Worm (Caenorhabditis elegans) whole organism, young adult: Measurements from ENCODE around the gene F59A7.14.
A peak's percentile ranks its signal among the peaks of the same experiment; 100 is the strongest.

Experiments used
- B0019.2 ChIP-seq: fragments of 200-800 bp; sonication (Bioruptor generic); conservative IDR thresholded peaks from 2 replicates; pipeline ENCODE4 v1.3.6; 2022; ENCODE audit warnings: missing genetic modification reagents, missing genetic modification characterization, missing compliant biosample characterization
- C17E4.6 ChIP-seq: fragments of 200-800 bp; sonication (Bioruptor generic); IDR thresholded peaks from 2 replicates; pipeline ENCODE4 v1.3.6; 2022; ENCODE audit warnings: missing genetic modification reagents, missing genetic modification characterization, missing compliant biosample characterization
- F33H1.4 ChIP-seq: fragments of 200-800 bp; sonication (Bioruptor generic); IDR thresholded peaks from 2 replicates; pipeline ENCODE4 v1.3.6; 2022; ENCODE audit warnings: missing genetic modification reagents, missing genetic modification characterization, missing compliant biosample characterization
- F39B2.1 ChIP-seq: fragments of 200-800 bp; sonication (Bioruptor generic); IDR thresholded peaks from 2 replicates; pipeline ENCODE4 v1.3.6; 2022; ENCODE audit warnings: missing genetic modification reagents, missing genetic modification characterization, missing compliant biosample characterization
- F57C9.4 ChIP-seq: sonication (generic microtip); optimal IDR thresholded peaks from 2 replicates; lab custom pipeline; 2017; ENCODE audit warnings: mild to moderate bottlenecking, missing genetic modification characterization, missing compliant biosample characterization
- T26A5.8 ChIP-seq: sonication (generic microtip); optimal IDR thresholded peaks from 2 replicates; lab custom pipeline; 2016; ENCODE audit warnings: missing genetic modification characterization, missing compliant biosample characterization
- Y53F4B.3 ChIP-seq: fragments of 200-800 bp; sonication (Bioruptor generic); IDR thresholded peaks from 2 replicates; pipeline ENCODE4 v1.3.6; 2022; ENCODE audit warnings: missing genetic modification reagents, missing genetic modification characterization, missing compliant biosample characterization
- aptf-2 ChIP-seq: fragments of 200-800 bp; sonication (Bioruptor generic); conservative IDR thresholded peaks from 2 replicates; pipeline ENCODE4 v1.3.6; 2022; ENCODE audit warnings: missing genetic modification reagents, missing genetic modification characterization, missing compliant biosample characterization
- attf-3 ChIP-seq: fragments of 200-800 bp; sonication (Bioruptor generic); conservative IDR thresholded peaks from 2 replicates; pipeline ENCODE4 v1.3.6; 2022; ENCODE audit warnings: missing genetic modification reagents, missing genetic modification characterization, missing compliant biosample characterization
- attf-6 ChIP-seq: fragments of 200-800 bp; sonication (Bioruptor generic); IDR thresholded peaks from 2 replicates; pipeline ENCODE4 v1.3.6; 2022; ENCODE audit warnings: missing genetic modification reagents, missing genetic modification characterization, missing compliant biosample characterization
- bed-2 ChIP-seq: fragments of 200-800 bp; sonication (Bioruptor generic); IDR thresholded peaks from 2 replicates; pipeline ENCODE4 v1.3.6; 2022; ENCODE audit warnings: missing genetic modification reagents, missing genetic modification characterization, missing compliant biosample characterization
- cebp-1 ChIP-seq, 2 experiments: fragments of 200-800 bp in 1 of 2; sonication (Bioruptor generic) in 1 of 2; sonication (generic microtip) in 1 of 2; IDR thresholded peaks in 1 of 2; optimal IDR thresholded peaks in 1 of 2; 2 replicates each; pipeline versions ENCODE4 v1.3.6 to Lab custom; 2017 to 2022; ENCODE audit warnings: missing compliant biosample characterization in 2 of 2, missing genetic modification characterization in 2 of 2, mild to moderate bottlenecking in 1 of 2, missing genetic modification reagents in 1 of 2, moderate library complexity in 1 of 2
- ceh-27 ChIP-seq: fragments of 200-800 bp; sonication (Bioruptor generic); optimal IDR thresholded peaks from 2 replicates; lab custom pipeline; 2018; ENCODE audit warnings: mild to moderate bottlenecking, missing genetic modification characterization, moderate library complexity, missing compliant biosample characterization
- ceh-58 ChIP-seq: fragments of 200-800 bp; sonication (Bioruptor generic); IDR thresholded peaks from 2 replicates; pipeline ENCODE4 v1.3.6; 2022; ENCODE audit warnings: missing genetic modification characterization, missing compliant biosample characterization
- ceh-79 ChIP-seq: sonication (generic microtip); optimal IDR thresholded peaks from 2 replicates; lab custom pipeline; 2017; ENCODE audit warnings: mild to moderate bottlenecking, missing genetic modification characterization, missing compliant biosample characterization
- die-1 ChIP-seq: sonication (generic microtip); optimal IDR thresholded peaks from 2 replicates; lab custom pipeline; 2016; ENCODE audit warnings: missing genotype, mild to moderate bottlenecking, missing genetic modification characterization, missing compliant biosample characterization
- egl-44 ChIP-seq: fragments of 200-800 bp; sonication (Bioruptor generic); IDR thresholded peaks from 2 replicates; pipeline ENCODE4 v1.3.6; 2022; ENCODE audit warnings: missing genetic modification reagents, missing genetic modification characterization, missing compliant biosample characterization
- egrh-3 ChIP-seq: fragments of 200-800 bp; sonication (Bioruptor generic); IDR thresholded peaks from 2 replicates; pipeline ENCODE4 v1.3.6; 2022; ENCODE audit warnings: missing genetic modification reagents, missing genetic modification characterization, missing compliant biosample characterization
- ekl-4 ChIP-seq: fragments of 200-800 bp; sonication (Bioruptor generic); IDR thresholded peaks from 2 replicates; pipeline ENCODE4 v1.3.6; 2022; ENCODE audit warnings: missing genetic modification reagents, missing genetic modification characterization, missing compliant biosample characterization
- fkh-3 ChIP-seq: sonication (generic microtip); optimal IDR thresholded peaks from 2 replicates; lab custom pipeline; 2016; ENCODE audit warnings: mild to moderate bottlenecking, missing genetic modification characterization, missing compliant biosample characterization
- hmg-1.2 ChIP-seq: fragments of 200-800 bp; sonication (Bioruptor generic); IDR thresholded peaks from 2 replicates; pipeline ENCODE4 v1.3.6; 2022; ENCODE audit warnings: missing genetic modification reagents, missing genetic modification characterization, missing compliant biosample characterization
- lag-1 ChIP-seq: fragments of 200-800 bp; sonication (Bioruptor generic); IDR thresholded peaks from 2 replicates; pipeline ENCODE4 v1.3.6; 2022; ENCODE audit warnings: missing genetic modification reagents, missing genetic modification characterization, missing compliant biosample characterization
- let-526 ChIP-seq: fragments of 200-800 bp; sonication (Bioruptor generic); IDR thresholded peaks from 2 replicates; pipeline ENCODE4 v1.3.6; 2022; ENCODE audit warnings: missing genetic modification reagents, missing genetic modification characterization, missing compliant biosample characterization
- lin-54 ChIP-seq: fragments of 200-800 bp; sonication (Bioruptor generic); optimal IDR thresholded peaks from 2 replicates; lab custom pipeline; 2018; ENCODE audit warnings: mild to moderate bottlenecking, missing genetic modification characterization, missing compliant biosample characterization
- lsl-1 ChIP-seq: fragments of 200-800 bp; sonication (Bioruptor generic); optimal IDR thresholded peaks from 2 replicates; lab custom pipeline; 2018; ENCODE audit warnings: mild to moderate bottlenecking, missing genetic modification characterization, moderate library complexity, missing compliant biosample characterization
- lsy-27 ChIP-seq: sonication (generic microtip); optimal IDR thresholded peaks from 2 replicates; lab custom pipeline; 2017; ENCODE audit warnings: missing genetic modification characterization, mild to moderate bottlenecking, missing compliant biosample characterization, antibody characterized with exemption, missing genotype, borderline replicate concordance; ENCODE audit not compliant: insufficient read depth
- madf-6 ChIP-seq: fragments of 200-800 bp; sonication (Bioruptor generic); IDR thresholded peaks from 2 replicates; pipeline ENCODE4 v1.3.6; 2022; ENCODE audit warnings: missing genetic modification reagents, missing genetic modification characterization, missing compliant biosample characterization
- madf-8 ChIP-seq: fragments of 200-800 bp; sonication (Bioruptor generic); conservative IDR thresholded peaks from 2 replicates; pipeline ENCODE4 v1.3.6; 2022; ENCODE audit warnings: missing genetic modification reagents, missing genetic modification characterization, missing compliant biosample characterization
- mel-28 ChIP-seq: sonication (generic microtip); optimal IDR thresholded peaks from 2 replicates; lab custom pipeline; 2016; ENCODE audit warnings: borderline replicate concordance, mild to moderate bottlenecking, missing genetic modification characterization, missing compliant biosample characterization
- mes-4 ChIP-seq: sonication (generic microtip); optimal IDR thresholded peaks from 2 replicates; lab custom pipeline; 2016; ENCODE audit warnings: missing genotype, missing genetic modification characterization, missing compliant biosample characterization
- mxl-1 ChIP-seq: sonication (generic microtip); optimal IDR thresholded peaks from 2 replicates; lab custom pipeline; 2016; ENCODE audit warnings: missing genetic modification characterization, missing compliant biosample characterization
- nfya-2 ChIP-seq: fragments of 200-800 bp; sonication (Bioruptor generic); IDR thresholded peaks from 2 replicates; pipeline ENCODE4 v1.3.6; 2022; ENCODE audit warnings: missing genetic modification reagents, missing genetic modification characterization, missing compliant biosample characterization
- nhr-80 ChIP-seq: sonication (generic microtip); optimal IDR thresholded peaks from 2 replicates; lab custom pipeline; 2016; ENCODE audit warnings: missing genetic modification characterization, missing compliant biosample characterization
- rcor-1 ChIP-seq: fragments of 200-800 bp; sonication (Bioruptor generic); IDR thresholded peaks from 2 replicates; pipeline ENCODE4 v1.3.6; 2022; ENCODE audit warnings: missing genetic modification reagents, missing genetic modification characterization, missing compliant biosample characterization
- rpc-1 ChIP-seq, 2 experiments: fragments of 150-350 bp in 1 of 2; sonication (generic microtip) in 1 of 2; optimal IDR thresholded peaks; 2 replicates each; lab custom pipeline; 2014 to 2018; ENCODE audit warnings: missing biosample characterization in 1 of 2, missing genetic modification characterization in 1 of 2, missing genetic modification reagents in 1 of 2, missing genotype in 1 of 2
- snpc-1.3 ChIP-seq: sonication (generic microtip); optimal IDR thresholded peaks from 2 replicates; lab custom pipeline; 2017; ENCODE audit warnings: missing genetic modification characterization, mild to moderate bottlenecking, missing compliant biosample characterization, antibody characterized with exemption, moderate library complexity, missing genotype, missing genetic modification reagents; ENCODE audit not compliant: insufficient read depth
- snpc-4 ChIP-seq, 5 experiments: fragments of 150-350 bp in 1 of 5; sonication (generic microtip) in 4 of 5; optimal IDR thresholded peaks; 2 replicates each; lab custom pipeline; 2014 to 2018; ENCODE audit warnings: missing genetic modification characterization in 5 of 5, missing biosample characterization in 3 of 5, antibody characterized with exemption in 2 of 5, mild to moderate bottlenecking in 2 of 5, missing compliant biosample characterization in 2 of 5, missing genotype in 2 of 5, moderate library complexity in 2 of 5, missing genetic modification reagents in 1 of 5

The F59A7.14 gene

DNA sequence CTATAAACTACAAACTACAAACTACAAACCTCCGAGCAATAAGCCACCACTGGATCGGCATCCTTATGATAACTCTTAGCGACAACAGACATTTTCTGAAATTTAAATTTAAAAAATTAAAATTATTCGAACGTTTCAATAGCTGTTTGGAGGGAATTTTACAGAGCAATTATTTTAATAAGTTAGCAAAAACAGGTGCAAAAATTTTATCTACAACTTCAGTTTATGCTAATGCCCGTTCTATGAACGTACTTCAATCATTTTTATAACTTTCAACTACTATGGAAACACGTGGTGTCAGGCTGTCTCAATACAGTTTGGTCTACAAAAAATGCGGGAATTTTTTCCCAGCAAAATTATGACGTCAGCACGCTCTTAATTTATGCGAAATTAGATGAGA lies 34.7 kb downstream of the F59A7.14 start, which contains the start of gene comt-5:
Gene comt-5 (minus strand): TSS at position 101 of the 400 bp plus-strand sequence.
- no peak for TF ChIP-seq mes-4
- no peak for TF ChIP-seq egl-44 (GFP tag; lab: Robert Waterston, UW)
- TF ChIP-seq lsy-27, result no peak
- no peak for TF ChIP-seq B0019.2
- no peak for TF ChIP-seq egrh-3 (GFP tag; lab: Robert Waterston, UW)
- TF ChIP-seq lin-54 (GFP tag; lab: Kevin White, UChicago), result no peak
- TF ChIP-seq mel-28 (tag; lab: Kevin White, UChicago), result no peak
- TF ChIP-seq ceh-27, result no peak
- TF ChIP-seq C17E4.6 (GFP tag; lab: Robert Waterston, UW), result no peak

DNA sequence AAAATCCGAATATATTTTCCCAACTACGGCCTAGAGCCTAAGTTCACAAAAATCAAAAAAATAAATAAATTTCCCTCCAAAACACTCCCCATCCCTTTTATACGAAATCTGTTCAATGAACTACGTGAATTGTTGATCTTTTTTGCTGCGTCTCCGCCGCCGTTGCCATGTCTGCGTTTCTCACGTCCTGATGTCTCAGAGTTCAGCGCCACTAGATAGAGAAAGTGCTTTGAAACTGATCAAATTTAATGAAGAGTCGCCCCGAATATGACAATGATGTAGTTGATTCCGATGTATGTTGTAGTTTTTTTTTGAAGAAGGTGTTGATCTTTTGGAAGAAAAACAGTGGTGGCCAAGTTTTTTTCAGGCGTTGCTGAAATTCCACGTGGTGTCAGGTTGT lies 35.5 kb downstream of the F59A7.14 start:
- no peak for TF ChIP-seq ceh-79 (tag; lab: Kevin White, UChicago)
- no peak for TF ChIP-seq Y53F4B.3 (GFP tag; lab: Robert Waterston, UW)
- no peak for TF ChIP-seq lag-1 (GFP tag; lab: Robert Waterston, UW)
- TF ChIP-seq snpc-1.3 (tag; lab: Kevin White, UChicago), result no peak
- TF ChIP-seq mxl-1, result no peak
- no peak for TF ChIP-seq T26A5.8 (tag; lab: Kevin White, UChicago)
- no peak for TF ChIP-seq madf-6

- TF ChIP-seq ceh-27 (no peak), lsl-1 (GFP tag; lab: Kevin White, UChicago) (no peak), nhr-80 (tag; lab: Kevin White, UChicago) (peak; percentile 60), F39B2.1 (no peak), cebp-1 (GFP tag; IDR thresholded peaks at IDR 0.05; lab: Robert Waterston, UW) (no peak; the same call in 1 of the 2 replicates), cebp-1 (tag; optimal IDR thresholded peaks at IDR 0.05; lab: Kevin White, UChicago) (peak; percentile 61)
- TF ChIP-seq, all 124 proteins: peak for 2
These were observed 37.1 kb downstream of the F59A7.14 start for ce11 chrV:2055765-2056504.

- peak; percentile 79; the same call in 1 of the 2 replicates for TF ChIP-seq cebp-1 (GFP tag; IDR thresholded peaks at IDR 0.05; lab: Robert Waterston, UW)
- TF ChIP-seq cebp-1 (tag; optimal IDR thresholded peaks at IDR 0.05; lab: Kevin White, UChicago), result peak; percentile 89
- TF ChIP-seq snpc-4 (GFP tag; optimal IDR thresholded peaks at IDR 0.05; lab: Kevin White, UChicago), result no peak
- no peak for TF ChIP-seq snpc-4 (tag; optimal IDR thresholded peaks at IDR 0.05; lab: Kevin White, UChicago)
- TF ChIP-seq let-526 (GFP tag; lab: Robert Waterston, UW), result no peak
- TF ChIP-seq, all 124 proteins: peak for 1
These were observed 38.5 kb downstream of the F59A7.14 start, which contains the start of gene comt-3 for ce11 chrV:2057324-2057723. comt-3 (plus strand) TSS chrV:2057537.

DNA sequence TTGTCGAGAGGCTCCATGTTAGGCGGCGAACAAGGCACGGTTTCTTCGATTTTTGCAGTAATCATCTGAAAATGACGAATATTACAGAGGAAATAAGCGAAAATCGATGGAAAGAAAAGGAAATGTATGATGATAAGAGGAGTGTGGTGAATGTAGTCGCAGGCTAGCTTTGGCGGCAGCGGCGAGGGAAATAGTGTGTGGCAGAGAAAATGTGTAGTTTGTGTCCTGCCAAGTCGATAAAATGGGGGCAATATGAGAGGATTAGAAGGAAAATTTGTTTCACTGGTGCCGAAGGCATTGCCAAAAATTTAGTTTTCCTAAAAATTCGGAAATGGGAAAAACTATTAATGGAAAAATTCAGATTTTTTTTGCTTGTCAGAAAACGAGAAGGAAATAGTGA lies 48.0 kb downstream of the F59A7.14 start, which contains the start of gene nhr-86:
Gene nhr-86 (minus strand): TSS at position 71 of the 400 bp plus-strand sequence.
- peak; percentile 45; the same call in 1 of the 2 replicates for TF ChIP-seq hmg-1.2 (GFP tag; lab: Robert Waterston, UW)
- TF ChIP-seq nhr-80 (tag; lab: Kevin White, UChicago), result peak; percentile 19
- TF ChIP-seq cebp-1 (GFP tag; IDR thresholded peaks at IDR 0.05; lab: Robert Waterston, UW), result no peak
- peak; percentile 15 for TF ChIP-seq cebp-1 (tag; optimal IDR thresholded peaks at IDR 0.05; lab: Kevin White, UChicago)
- TF ChIP-seq bed-2 (GFP tag; lab: Robert Waterston, UW), result no peak
- no peak for TF ChIP-seq attf-3
- no peak for TF ChIP-seq F57C9.4

ce11 chrV:2067419-2067818 lies 48.6 kb downstream of the F59A7.14 start:
- TF ChIP-seq ceh-58 (GFP tag; lab: Robert Waterston, UW) (no peak), aptf-2 (GFP tag; lab: Robert Waterston, UW) (no peak), nfya-2 (GFP tag; lab: Robert Waterston, UW) (no peak), rpc-1 (optimal IDR thresholded peaks at IDR 0.05; lab: Kevin White, UChicago) (no peak), rpc-1 (tag; optimal IDR thresholded peaks at IDR 0.05; lab: Kevin White, UChicago) (no peak), rcor-1 (0 out of 2 replicates have a peak, but pooled peaks have one; percentile 8), ekl-4 (no peak), F33H1.4 (GFP tag; lab: Robert Waterston, UW) (peak; percentile 91), madf-8 (GFP tag; lab: Robert Waterston, UW) (peak; percentile 72), attf-3 (no peak), die-1 (no peak), fkh-3 (no peak), bed-2 (GFP tag; lab: Robert Waterston, UW) (no peak), attf-6 (GFP tag; lab: Robert Waterston, UW) (no peak)
